Fruit fly (Drosophila melanogaster): ENCODE data around the gene CG9072.

CG9072 gene

DNA sequence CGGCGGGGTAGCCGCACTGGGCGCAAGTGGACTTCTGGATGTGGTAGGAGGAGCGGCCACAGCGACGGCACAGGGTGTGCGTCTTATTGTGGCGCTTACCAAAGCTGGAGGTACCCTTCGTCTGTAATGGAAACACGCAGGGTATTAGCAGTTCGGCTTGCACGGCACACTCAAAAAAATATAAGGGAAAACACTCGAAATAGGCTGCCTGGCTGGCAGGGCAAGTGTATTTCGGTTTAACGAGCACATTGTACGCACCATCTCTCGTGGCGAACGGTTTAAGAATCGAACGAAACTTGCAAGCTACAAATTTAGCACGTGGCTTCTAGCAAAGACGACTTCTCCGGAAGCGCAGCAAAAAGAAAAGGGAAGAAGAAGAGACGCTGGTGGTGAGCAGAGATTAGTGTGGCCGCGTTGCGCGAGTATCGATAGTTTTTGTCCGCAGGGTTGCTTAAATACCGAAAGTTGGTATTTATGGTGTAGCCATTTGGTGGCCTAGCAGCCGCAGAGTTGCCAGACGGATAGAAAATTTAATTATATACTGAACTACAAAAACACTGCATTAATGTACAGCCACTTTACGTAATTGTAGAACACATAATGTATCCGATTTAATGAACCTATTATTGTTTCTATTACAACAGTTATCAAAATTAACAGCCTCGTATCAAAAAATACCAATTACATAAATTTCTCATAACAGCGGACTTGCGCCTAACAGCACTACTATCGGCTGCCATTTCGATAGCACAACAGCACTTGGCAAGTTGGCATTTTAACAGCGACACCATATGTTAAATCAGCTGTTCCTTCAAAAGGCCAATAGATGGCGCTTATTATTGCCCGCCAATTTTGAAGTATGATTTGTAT lies 43.4 kb upstream of the CG9072 start, which contains the start of gene RpL37-1:
RpL37-1 (minus strand) TSS at position 374 of the 870 bp plus-strand sequence.
- TF ChIP-seq Taf1 (GFP tag; IDR thresholded peaks at IDR 0.05) (0 out of 2 replicates have a peak, but pooled peaks have one; percentile 11), ttk (GFP tag; IDR thresholded peaks at IDR 0.05) (peak; percentile 51; the same call in 1 of the 2 replicates), CG9609 (GFP tag; optimal IDR thresholded peaks at IDR 0.05) (peak; percentile 72), CG4730 (GFP tag; IDR thresholded peaks at IDR 0.05) (peak; percentile 43; the same call in 1 of the 2 replicates), Abd-B (GFP tag; optimal IDR thresholded peaks at IDR 0.05) (peak; percentile 7), CG6654 (GFP tag; optimal IDR thresholded peaks at IDR 0.05) (peak; percentile 13), al (GFP tag; IDR thresholded peaks at IDR 0.05) (peak; percentile 60), CG10274 (GFP tag; optimal IDR thresholded peaks at IDR 0.05) (peak; percentile 49), hb (GFP tag; IDR thresholded peaks at IDR 0.05; ENCODE audit: partially characterized antibody) (peak; percentile 61; the same call in 1 of the 3 replicates), Hr51 (GFP tag; optimal IDR thresholded peaks at IDR 0.05) (peak; percentile 31 to 48), CoRest (tag; optimal IDR thresholded peaks at IDR 0.05) (peak; percentile 51), Neu2 (GFP tag; optimal IDR thresholded peaks at IDR 0.05; ENCODE audit: borderline replicate concordance) (no peak), lab (GFP tag; optimal IDR thresholded peaks at IDR 0.05) (peak; percentile 76), gem (tag; optimal IDR thresholded peaks at IDR 0.05) (peak; percentile 49), CTCF (GFP tag; optimal IDR thresholded peaks at IDR 0.05) (peak; percentile 95), Lhr (GFP tag; optimal IDR thresholded peaks at IDR 0.05) (peak; percentile 96), otp (GFP tag; IDR thresholded peaks at IDR 0.05) (peak; percentile 68; the same call in 2 of the 3 replicates), lov (optimal IDR thresholded peaks at IDR 0.05) (no peak), lov (GFP tag; IDR thresholded peaks at IDR 0.05) (peak; percentile 83), sob (GFP tag; IDR thresholded peaks at IDR 0.05) (peak; percentile 84), CG9215 (GFP tag; IDR thresholded peaks at IDR 0.05) (no peak), Hmx (GFP tag; optimal IDR thresholded peaks at IDR 0.05) (no peak), CG14014 (GFP tag; IDR thresholded peaks at IDR 0.05) (peak; percentile 60; the same call in 1 of the 2 replicates), MESR4 (GFP tag; optimal IDR thresholded peaks at IDR 0.05) (peak; percentile 97), B-H2 (GFP tag; optimal IDR thresholded peaks at IDR 0.05) (peak; percentile 65), nmo (GFP tag; optimal IDR thresholded peaks at IDR 0.05) (peak; percentile 74), scrt (GFP tag; optimal IDR thresholded peaks at IDR 0.05) (peak; percentile 70), ken (GFP tag; IDR thresholded peaks at IDR 0.05) (peak; percentile 62; the same call in 1 of the 3 replicates), tin (GFP tag; optimal IDR thresholded peaks at IDR 0.05) (peak; percentile 46), CG6791 (GFP tag; IDR thresholded peaks at IDR 0.05; ENCODE audit: partially characterized antibody) (peak; percentile 66; the same call in 2 of the 3 replicates), ham (GFP tag; IDR thresholded peaks at IDR 0.05) (no peak), unpg (GFP tag; optimal IDR thresholded peaks at IDR 0.05) (peak; percentile 57), CG15514 (GFP tag; optimal IDR thresholded peaks at IDR 0.05) (peak; percentile 76), pzg (GFP tag; optimal IDR thresholded peaks at IDR 0.05) (peak; percentile 94), CG17359 (tag; optimal IDR thresholded peaks at IDR 0.05) (peak; percentile 54), Hr39 (optimal IDR thresholded peaks at IDR 0.05) (no peak), Dbx (GFP tag; IDR thresholded peaks at IDR 0.05) (peak; percentile 67; the same call in 2 of the 3 replicates), HLH3B (GFP tag; IDR thresholded peaks at IDR 0.05) (0 out of 2 replicates have a peak, but pooled peaks have one; percentile 48), ranshi (GFP tag; IDR thresholded peaks at IDR 0.05) (peak; percentile 62; the same call in 1 of the 2 replicates), luna (GFP tag; optimal IDR thresholded peaks at IDR 0.05) (peak; percentile 41), CG10431 (GFP tag; optimal IDR thresholded peaks at IDR 0.05) (peak; percentile 78), Rx (GFP tag; IDR thresholded peaks at IDR 0.05) (peak; percentile 66), prd (optimal IDR thresholded peaks at IDR 0.05) (no peak), prd (GFP tag; IDR thresholded peaks at IDR 0.05) (peak; percentile 42; the same call in 1 of the 3 replicates), pros (GFP tag; optimal IDR thresholded peaks at IDR 0.05) (no peak), kay (GFP tag; optimal IDR thresholded peaks at IDR 0.05) (peak; percentile 40), klu (GFP tag; IDR thresholded peaks at IDR 0.05) (peak; percentile 34; the same call in 1 of the 2 replicates), cas (GFP tag; IDR thresholded peaks at IDR 0.05) (peak; percentile 48; the same call in 1 of the 2 replicates), CG6175 (GFP tag; IDR thresholded peaks at IDR 0.05) (peak; percentile 58; the same call in 1 of the 3 replicates)

All from whole organism, embryonic.